Worm (Caenorhabditis elegans) whole organism, L3 larva: ENCODE measurements around the gene D1005.5.

Source experiments
- R02D3.7 ChIP-seq: fragments of 150-350 bp; optimal IDR thresholded peaks from 2 replicates; lab custom pipeline; 2014; ENCODE audit warnings: missing biosample characterization, missing genetic modification characterization
- elt-1 ChIP-seq: fragments of 150-350 bp; optimal IDR thresholded peaks from 2 replicates; lab custom pipeline; 2014; ENCODE audit warnings: missing biosample characterization, missing genetic modification characterization
- fos-1 ChIP-seq: fragments of 150-350 bp; optimal IDR thresholded peaks from 2 replicates; lab custom pipeline; 2014; ENCODE audit warnings: missing biosample characterization, missing genetic modification characterization
- lin-39 ChIP-seq: fragments of 150-350 bp; optimal IDR thresholded peaks from 2 replicates; lab custom pipeline; 2018; ENCODE audit warnings: missing biosample characterization, missing genetic modification reagents, missing genetic modification characterization
- nfya-1 ChIP-seq: sonication (generic microtip); optimal IDR thresholded peaks from 2 replicates; lab custom pipeline; 2017; ENCODE audit warnings: missing genetic modification characterization, mild to moderate bottlenecking, missing compliant biosample characterization, antibody characterized with exemption, moderate library complexity; ENCODE audit not compliant: insufficient read depth
- nhr-12 ChIP-seq: fragments of 150-350 bp; optimal IDR thresholded peaks from 2 replicates; lab custom pipeline; 2014; ENCODE audit warnings: missing biosample characterization, missing genetic modification characterization
- nhr-28 ChIP-seq: fragments of 150-350 bp; optimal IDR thresholded peaks from 2 replicates; lab custom pipeline; 2014; ENCODE audit warnings: missing biosample characterization, missing genetic modification characterization
- nhr-76 ChIP-seq: fragments of 150-350 bp; sonication (generic microtip); optimal IDR thresholded peaks from 5 replicates; lab custom pipeline; 2014; ENCODE audit warnings: missing biosample characterization, missing genetic modification characterization
- pha-4 ChIP-seq: fragments of 150-350 bp; optimal IDR thresholded peaks from 2 replicates; lab custom pipeline; 2014; ENCODE audit warnings: missing biosample characterization, missing genetic modification reagents, missing genetic modification characterization
- pqm-1 ChIP-seq: fragments of 150-350 bp; optimal IDR thresholded peaks from 2 replicates; lab custom pipeline; 2017; ENCODE audit warnings: missing biosample characterization, missing genetic modification characterization, inconsistent platforms
- skn-1 ChIP-seq: fragments of 150-350 bp; optimal IDR thresholded peaks from 2 replicates; lab custom pipeline; 2014; ENCODE audit warnings: missing biosample characterization, missing genetic modification characterization
- snpc-4 ChIP-seq: fragments of 150-350 bp; optimal IDR thresholded peaks from 2 replicates; lab custom pipeline; 2014; ENCODE audit warnings: missing biosample characterization, missing genetic modification characterization
- zag-1 ChIP-seq: fragments of 150-350 bp; optimal IDR thresholded peaks from 2 replicates; lab custom pipeline; 2014; ENCODE audit warnings: missing biosample characterization, missing genetic modification characterization
- ztf-11 ChIP-seq: fragments of 150-350 bp; optimal IDR thresholded peaks from 2 replicates; lab custom pipeline; 2014; ENCODE audit warnings: missing biosample characterization, missing genetic modification characterization

DNA sequence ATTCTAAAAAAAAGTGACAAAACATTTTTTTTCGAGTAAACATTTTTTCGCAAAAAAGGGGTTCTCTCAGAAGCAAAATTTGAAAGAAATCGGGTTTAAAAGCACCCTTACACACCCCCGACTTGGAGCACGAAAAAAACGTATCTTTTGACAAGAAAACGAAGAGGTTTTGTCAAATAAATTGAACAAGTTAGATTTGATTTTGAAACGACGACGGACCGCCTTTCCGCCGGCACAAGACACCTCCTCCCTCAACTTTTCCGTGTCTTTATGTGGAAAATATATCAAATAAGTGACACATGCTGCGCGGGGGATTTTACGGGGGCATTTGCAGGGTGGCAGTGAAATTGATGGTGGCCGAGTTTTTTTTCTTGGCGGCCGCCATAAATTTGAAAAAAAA is 4.7 kb downstream of the D1005.5 start:
- no peak for TF ChIP-seq nfya-1 (tag; lab: Kevin White, UChicago)
- no peak for TF ChIP-seq snpc-4 (tag; lab: Kevin White, UChicago)
- TF ChIP-seq nhr-28 = no peak
- no peak for TF ChIP-seq zag-1
- TF ChIP-seq ztf-11 (tag; lab: Kevin White, UChicago) = no peak
- TF ChIP-seq nhr-12 (tag; lab: Kevin White, UChicago) = no peak
- TF ChIP-seq nhr-76 = no peak
- no peak for TF ChIP-seq pqm-1 (tag; lab: Kevin White, UChicago)
- TF ChIP-seq fos-1 = no peak
- no peak for TF ChIP-seq lin-39 (tag; lab: Kevin White, UChicago)
- TF ChIP-seq skn-1 (tag; lab: Kevin White, UChicago) = no peak
- no peak for TF ChIP-seq pha-4
- no peak for TF ChIP-seq R02D3.7
- no peak for TF ChIP-seq elt-1
